Fruit fly (Drosophila melanogaster) whole organism, embryonic: Measurements from ENCODE around the gene sun.
A peak's percentile ranks its signal among the peaks of the same experiment; 100 is the strongest.

Source experiments
- Ada2b ChIP-seq: fragments of 200-800 bp; sonication (Bioruptor generic); IDR thresholded peaks from 2 replicates; pipeline ENCODE4 v1.3.6; 2022; ENCODE audit warnings: missing biosample characterization, missing genetic modification characterization
- Bgb ChIP-seq: fragments of 200-800 bp; sonication (Bioruptor generic); IDR thresholded peaks from 2 replicates; pipeline ENCODE4 v1.3.6; 2022; ENCODE audit warnings: missing biosample characterization, missing genetic modification characterization; ENCODE audit not compliant: partially characterized antibody
- Bteb2 ChIP-seq: fragments of 200-800 bp; sonication (Bioruptor generic); optimal IDR thresholded peaks from 2 replicates; lab custom pipeline; 2016; ENCODE audit warnings: missing biosample characterization, missing genetic modification characterization
- CG10431 ChIP-seq: fragments of 200-800 bp; sonication (Bioruptor generic); optimal IDR thresholded peaks from 3 replicates; lab custom pipeline; 2018; ENCODE audit warnings: missing biosample characterization, mild to moderate bottlenecking, missing genetic modification characterization
- CG11398 ChIP-seq: fragments of 200-800 bp; sonication (Bioruptor generic); optimal IDR thresholded peaks from 2 replicates; lab custom pipeline; 2016; ENCODE audit warnings: missing biosample characterization, missing genetic modification characterization
- CG13123 ChIP-seq: fragments of 200-800 bp; sonication (Bioruptor generic); optimal IDR thresholded peaks from 2 replicates; lab custom pipeline; 2016; ENCODE audit warnings: missing biosample characterization, missing genetic modification characterization
- CG15073 ChIP-seq: fragments of 200-800 bp; sonication (Bioruptor generic); optimal IDR thresholded peaks from 2 replicates; lab custom pipeline; 2016; ENCODE audit warnings: missing biosample characterization, missing genetic modification characterization
- CG15514 ChIP-seq: fragments of 200-800 bp; sonication (Bioruptor generic); optimal IDR thresholded peaks from 3 replicates; lab custom pipeline; 2017; ENCODE audit warnings: missing biosample characterization, missing genetic modification characterization, mild to moderate bottlenecking, moderate library complexity, missing genetic modification reagents
- CG16863 ChIP-seq: fragments of 200-800 bp; sonication (Bioruptor generic); optimal IDR thresholded peaks from 3 replicates; lab custom pipeline; 2016; ENCODE audit warnings: missing biosample characterization, missing genetic modification characterization
- CG17802 ChIP-seq: fragments of 200-800 bp; sonication (Bioruptor generic); optimal IDR thresholded peaks from 2 replicates; lab custom pipeline; 2018; ENCODE audit warnings: missing biosample characterization, mild to moderate bottlenecking, missing genetic modification characterization, moderate library complexity
- CG2875 ChIP-seq: fragments of 200-800 bp; sonication (Bioruptor generic); optimal IDR thresholded peaks from 2 replicates; lab custom pipeline; 2017; ENCODE audit warnings: missing biosample characterization, mild to moderate bottlenecking, missing genetic modification characterization, missing genetic modification reagents
- CG30403 ChIP-seq: fragments of 200-800 bp; sonication (Bioruptor generic); optimal IDR thresholded peaks from 3 replicates; lab custom pipeline; 2016; ENCODE audit warnings: missing biosample characterization, missing genetic modification characterization
- CG31388 ChIP-seq: fragments of 200-800 bp; sonication (Bioruptor generic); optimal IDR thresholded peaks from 2 replicates; lab custom pipeline; 2016; ENCODE audit warnings: missing biosample characterization, missing genetic modification characterization
- CG34224 ChIP-seq: fragments of 200-800 bp; sonication (Bioruptor generic); IDR thresholded peaks from 3 replicates; pipeline ENCODE4 v1.3.6; 2022; ENCODE audit warnings: missing biosample characterization, missing genetic modification characterization; ENCODE audit not compliant: partially characterized antibody
- CG3838 ChIP-seq: fragments of 200-800 bp; sonication (Bioruptor generic); optimal IDR thresholded peaks from 3 replicates; lab custom pipeline; 2016; ENCODE audit warnings: missing biosample characterization, missing genetic modification characterization
- CG4404 ChIP-seq: fragments of 200-800 bp; sonication (Bioruptor generic); IDR thresholded peaks from 2 replicates; pipeline ENCODE4 v1.3.6; 2022; ENCODE audit warnings: missing biosample characterization, missing genetic modification characterization
- CG4854 ChIP-seq: fragments of 200-800 bp; sonication (Bioruptor generic); optimal IDR thresholded peaks from 2 replicates; lab custom pipeline; 2016; ENCODE audit warnings: missing biosample characterization, missing genetic modification characterization, inconsistent platforms
- CG6654 ChIP-seq: fragments of 200-800 bp; sonication (Bioruptor generic); optimal IDR thresholded peaks from 2 replicates; lab custom pipeline; 2017; ENCODE audit warnings: missing biosample characterization, mild to moderate bottlenecking, missing genetic modification characterization
- CG6791 ChIP-seq: fragments of 200-800 bp; sonication (Bioruptor generic); IDR thresholded peaks from 3 replicates; pipeline ENCODE4 v1.3.6; 2022; ENCODE audit warnings: missing biosample characterization, missing genetic modification characterization; ENCODE audit not compliant: partially characterized antibody
- CG6813 ChIP-seq: fragments of 200-800 bp; sonication (Bioruptor generic); optimal IDR thresholded peaks from 2 replicates; lab custom pipeline; 2017; ENCODE audit warnings: missing biosample characterization, missing genetic modification characterization, mild to moderate bottlenecking, moderate library complexity, missing genetic modification reagents
- CG7963 ChIP-seq: fragments of 200-800 bp; sonication (Bioruptor generic); IDR thresholded peaks from 3 replicates; pipeline ENCODE4 v1.3.6; 2022; ENCODE audit warnings: missing biosample characterization, missing genetic modification characterization; ENCODE audit not compliant: partially characterized antibody
- CG8089 ChIP-seq: fragments of 200-800 bp; sonication (Bioruptor generic); optimal IDR thresholded peaks from 3 replicates; lab custom pipeline; 2016; ENCODE audit warnings: missing biosample characterization, missing genetic modification characterization
- D19A ChIP-seq: fragments of 200-800 bp; optimal IDR thresholded peaks from 3 replicates; lab custom pipeline; 2019; ENCODE audit warnings: missing biosample characterization, mild to moderate bottlenecking, missing genetic modification characterization, moderate library complexity
- Dbx ChIP-seq: fragments of 200-800 bp; sonication (Bioruptor generic); IDR thresholded peaks from 3 replicates; pipeline ENCODE4 v1.3.6; 2022; ENCODE audit warnings: missing biosample characterization, missing genetic modification characterization
- Dp ChIP-seq: fragments of 200-800 bp; sonication (Bioruptor generic); optimal IDR thresholded peaks from 2 replicates; lab custom pipeline; 2018; ENCODE audit warnings: missing biosample characterization, mild to moderate bottlenecking, missing genetic modification characterization, moderate library complexity
- E2f2 ChIP-seq: fragments of 200-800 bp; sonication (Bioruptor generic); IDR thresholded peaks from 2 replicates; pipeline ENCODE4 v1.3.6; 2022; ENCODE audit warnings: missing biosample characterization, missing genetic modification characterization
- ERR ChIP-seq: fragments of 200-800 bp; sonication (Bioruptor generic); optimal IDR thresholded peaks from 2 replicates; lab custom pipeline; 2016; ENCODE audit warnings: missing biosample characterization, missing genetic modification characterization
- Ets65A ChIP-seq: fragments of 200-800 bp; sonication (Bioruptor generic); peaks from one replicate; lab custom pipeline; 2016; ENCODE audit warnings: missing biosample characterization, missing genetic modification characterization
- GATAe ChIP-seq: fragments of 200-800 bp; sonication (Bioruptor generic); conservative IDR thresholded peaks from 2 replicates; pipeline ENCODE4 v1.3.6; 2022; ENCODE audit warnings: missing biosample characterization, missing genetic modification characterization
- MESR4 ChIP-seq: fragments of 200-800 bp; sonication (Bioruptor generic); optimal IDR thresholded peaks from 2 replicates; lab custom pipeline; 2018; ENCODE audit warnings: missing biosample characterization, mild to moderate bottlenecking, missing genetic modification characterization, moderate library complexity
- NK7.1 ChIP-seq: fragments of 200-800 bp; sonication (Bioruptor generic); optimal IDR thresholded peaks from 3 replicates; lab custom pipeline; 2016; ENCODE audit warnings: missing biosample characterization, missing genetic modification characterization
- Neu2 ChIP-seq: fragments of 200-800 bp; sonication (Bioruptor generic); optimal IDR thresholded peaks from 3 replicates; lab custom pipeline; 2016; ENCODE audit warnings: missing biosample characterization, missing genetic modification characterization, borderline replicate concordance
- Oaz ChIP-seq: fragments of 200-800 bp; sonication (Bioruptor generic); IDR thresholded peaks from 2 replicates; pipeline ENCODE4 v1.3.6; 2022; ENCODE audit warnings: missing biosample characterization, missing genetic modification characterization
- Rfx ChIP-seq: fragments of 200-800 bp; sonication (Bioruptor generic); IDR thresholded peaks from 2 replicates; pipeline ENCODE4 v1.3.6; 2022; ENCODE audit warnings: missing biosample characterization, missing genetic modification characterization
- Scr ChIP-seq: fragments of 200-800 bp; sonication (Bioruptor generic); IDR thresholded peaks from 2 replicates; pipeline ENCODE4 v1.3.6; 2022; ENCODE audit warnings: missing biosample characterization, missing genetic modification characterization; ENCODE audit not compliant: partially characterized antibody
- Taf1 ChIP-seq: fragments of 200-800 bp; sonication (Bioruptor generic); IDR thresholded peaks from 2 replicates; pipeline ENCODE4 v1.3.6; 2022; ENCODE audit warnings: missing biosample characterization, missing genetic modification characterization
- YL-1 ChIP-seq: fragments of 200-800 bp; sonication (Bioruptor generic); optimal IDR thresholded peaks from 3 replicates; lab custom pipeline; 2017; ENCODE audit warnings: missing biosample characterization, mild to moderate bottlenecking, missing genetic modification characterization
- ac ChIP-seq: fragments of 200-800 bp; sonication (Bioruptor generic); optimal IDR thresholded peaks from 3 replicates; lab custom pipeline; 2017; ENCODE audit warnings: missing biosample characterization, mild to moderate bottlenecking, missing genetic modification characterization
- az2 ChIP-seq: fragments of 200-800 bp; sonication (Bioruptor generic); optimal IDR thresholded peaks from 3 replicates; lab custom pipeline; 2016; ENCODE audit warnings: missing biosample characterization, missing genetic modification characterization
- danr ChIP-seq: fragments of 200-800 bp; sonication (Bioruptor generic); IDR thresholded peaks from 2 replicates; pipeline ENCODE4 v1.3.6; 2022; ENCODE audit warnings: missing biosample characterization, missing genetic modification characterization
- hb ChIP-seq: fragments of 200-800 bp; sonication (Bioruptor generic); IDR thresholded peaks from 3 replicates; pipeline ENCODE4 v1.3.6; 2022; ENCODE audit warnings: missing biosample characterization, missing genetic modification characterization; ENCODE audit not compliant: partially characterized antibody
- ind ChIP-seq: fragments of 200-800 bp; sonication (Bioruptor generic); optimal IDR thresholded peaks from 3 replicates; lab custom pipeline; 2016; ENCODE audit warnings: missing biosample characterization, missing genetic modification characterization
- jing ChIP-seq: fragments of 200-800 bp; sonication (Bioruptor generic); optimal IDR thresholded peaks from 2 replicates; lab custom pipeline; 2018; ENCODE audit warnings: missing biosample characterization, mild to moderate bottlenecking, missing genetic modification characterization
- kni ChIP-seq: fragments of 200-800 bp; sonication (Bioruptor generic); optimal IDR thresholded peaks from 3 replicates; lab custom pipeline; 2017; ENCODE audit warnings: mild to moderate bottlenecking, missing biosample characterization, missing genetic modification reagents, missing genetic modification characterization
- lbe ChIP-seq: fragments of 200-800 bp; sonication (Bioruptor generic); optimal IDR thresholded peaks from 2 replicates; lab custom pipeline; 2016; ENCODE audit warnings: missing biosample characterization, mild to moderate bottlenecking, missing genetic modification characterization
- nerfin-2 ChIP-seq: fragments of 200-800 bp; sonication (Bioruptor generic); IDR thresholded peaks from 2 replicates; pipeline ENCODE4 v1.3.6; 2022; ENCODE audit warnings: missing biosample characterization, missing genetic modification characterization; ENCODE audit not compliant: partially characterized antibody
- seq ChIP-seq: fragments of 200-800 bp; sonication (Bioruptor generic); IDR thresholded peaks from 2 replicates; pipeline ENCODE4 v1.3.6; 2022; ENCODE audit warnings: missing biosample characterization, missing genetic modification characterization
- tna ChIP-seq: fragments of 200-800 bp; sonication (Bioruptor generic); IDR thresholded peaks from 2 replicates; pipeline ENCODE4 v1.3.6; 2022; ENCODE audit warnings: missing biosample characterization, missing genetic modification characterization; ENCODE audit not compliant: partially characterized antibody
- wek ChIP-seq: fragments of 200-800 bp; sonication (Bioruptor generic); optimal IDR thresholded peaks from 3 replicates; lab custom pipeline; 2018; ENCODE audit warnings: missing biosample characterization, mild to moderate bottlenecking, missing genetic modification characterization, moderate library complexity

The sun gene

dm6 chrX:15857601-15858284, 8.7 kb upstream of the sun start, which contains the start of the genes CG46440 and Myb (continued):
- TF ChIP-seq ERR (no peak), CG3838 (GFP tag; lab: Kevin White, UChicago) (no peak), ind (GFP tag; lab: Kevin White, UChicago) (no peak), CG31388 (GFP tag; lab: Kevin White, UChicago) (no peak), CG6791 (GFP tag; lab: Robert Waterston, UW) (peak; percentile 90), MESR4 (GFP tag; lab: Kevin White, UChicago) (peak; percentile 82), Taf1 (GFP tag; lab: Robert Waterston, UW) (no peak), CG11398 (GFP tag; lab: Kevin White, UChicago) (no peak), Scr (GFP tag; lab: Robert Waterston, UW) (peak; percentile 83), kni (GFP tag; lab: Kevin White, UChicago) (peak; percentile 14), CG6813 (GFP tag; lab: Kevin White, UChicago) (no peak), CG15514 (GFP tag; lab: Kevin White, UChicago) (peak; percentile 18), wek (peak; percentile 12), CG6654 (GFP tag; lab: Kevin White, UChicago) (no peak), CG34224 (peak; percentile 71), lbe (GFP tag; lab: Kevin White, UChicago) (peak; percentile 10), Neu2 (GFP tag; lab: Kevin White, UChicago) (no peak), Ets65A (peak; percentile 89), YL-1 (GFP tag; lab: Kevin White, UChicago) (peak; percentile 43), Ada2b (no peak), Rfx (GFP tag; lab: Robert Waterston, UW) (peak; percentile 20; the same call in 1 of the 2 replicates), CG30403 (GFP tag; lab: Kevin White, UChicago) (no peak), CG17802 (tag; lab: Kevin White, UChicago) (peak; percentile 65), Dbx (GFP tag; lab: Robert Waterston, UW) (no peak), seq (no peak), danr (GFP tag; lab: Robert Waterston, UW) (no peak), CG16863 (no peak), E2f2 (0 out of 2 replicates have a peak, but pooled peaks have one; percentile 10), Bgb (GFP tag; lab: Robert Waterston, UW) (peak; percentile 86), CG13123 (GFP tag; lab: Kevin White, UChicago) (no peak), nerfin-2 (GFP tag; lab: Robert Waterston, UW) (peak; percentile 82), hb (GFP tag; lab: Robert Waterston, UW) (peak; percentile 82), tna (GFP tag; lab: Robert Waterston, UW) (peak; percentile 78), NK7.1 (GFP tag; lab: Kevin White, UChicago) (no peak), Oaz (no peak), ac (no peak), CG2875 (no peak), az2 (GFP tag; lab: Kevin White, UChicago) (no peak), GATAe (GFP tag; lab: Robert Waterston, UW) (no peak), CG4854 (GFP tag; lab: Kevin White, UChicago) (no peak), Bteb2 (no peak), CG15073 (GFP tag; lab: Kevin White, UChicago) (no peak), CG4404 (GFP tag; lab: Robert Waterston, UW) (no peak), jing (no peak), Dp (GFP tag; lab: Kevin White, UChicago) (peak; percentile 13), CG10431 (GFP tag; lab: Kevin White, UChicago) (no peak), CG8089 (GFP tag; lab: Kevin White, UChicago) (no peak), CG7963 (GFP tag; lab: Robert Waterston, UW) (peak; percentile 86), D19A (tag; lab: Kevin White, UChicago) (peak; percentile 54)
